Worm (Caenorhabditis elegans) whole organism, dauer: ENCODE data around the gene rcan-1.

Source experiments
- unc-62 ChIP-seq: sonication (generic microtip); optimal IDR thresholded peaks from 2 replicates; lab custom pipeline; 2017; ENCODE audit warnings: missing biosample characterization, missing genetic modification reagents, missing genetic modification characterization

rcan-1 gene

ce11 chrIII:5691826-5692225, 7.9 kb upstream of the rcan-1 start:
- TF ChIP-seq unc-62: no peak

ce11 chrIII:5688246-5688645, 4.3 kb upstream of the rcan-1 start:
- TF ChIP-seq unc-62: no peak

- no peak for TF ChIP-seq unc-62
These were observed 3.8 kb downstream of the rcan-1 start, which contains the start of gene pst-2 for ce11 chrIII:5680141-5680540. Gene pst-2, plus strand, starts transcription at chrIII:5680433.

ce11 chrIII:5678935-5679334, 5.0 kb downstream of the rcan-1 start, which contains the start of the genes ska-3 and rps-12:
Gene ska-3, minus strand, starts transcription at chrIII:5679005.
Gene rps-12, plus strand, starts transcription at chrIII:5679298.
- no peak for TF ChIP-seq unc-62

ce11 chrIII:5677790-5678189, 6.1 kb downstream of the rcan-1 start, which contains the start of gene F54E7.9:
Gene F54E7.9, minus strand, starts transcription at chrIII:5677890.
- TF ChIP-seq unc-62: no peak

ce11 chrIII:5675384-5675984, 8.4 kb downstream of the rcan-1 start:
- no peak for TF ChIP-seq unc-62

ce11 chrIII:5674196-5674595, 9.7 kb downstream of the rcan-1 start:
- no peak for TF ChIP-seq unc-62

ce11 chrIII:5667952-5668489, 15.9 kb downstream of the rcan-1 start:
- no peak for TF ChIP-seq unc-62

- TF ChIP-seq unc-62: no peak
These were observed 18.2 kb downstream of the rcan-1 start for ce11 chrIII:5665710-5666109.

ce11 chrIII:5665278-5665677, 18.6 kb downstream of the rcan-1 start:
- TF ChIP-seq unc-62: no peak

- TF ChIP-seq unc-62: no peak
These were observed 20.0 kb downstream of the rcan-1 start, which contains the start of gene par-3 for ce11 chrIII:5663933-5664332. Gene par-3, plus strand, starts transcription at chrIII:5664233.

- no peak for TF ChIP-seq unc-62
These were observed 20.4 kb downstream of the rcan-1 start for ce11 chrIII:5663521-5663920.

ce11 chrIII:5660976-5661375, 22.9 kb downstream of the rcan-1 start, which contains the start of gene F54E7.6:
Gene F54E7.6, minus strand, starts transcription at chrIII:5661085.
- no peak for TF ChIP-seq unc-62

ce11 chrIII:5656941-5657340, 27.0 kb downstream of the rcan-1 start, which contains the start of gene sdz-21:
Gene sdz-21, minus strand, starts transcription at chrIII:5657041.
- no peak for TF ChIP-seq unc-62

- TF ChIP-seq unc-62: no peak
These were observed 30.2 kb downstream of the rcan-1 start for ce11 chrIII:5653692-5654105.

ce11 chrIII:5642692-5643091, 41.2 kb downstream of the rcan-1 start:
- TF ChIP-seq unc-62: no peak

- no peak for TF ChIP-seq unc-62
These were observed 44.0 kb downstream of the rcan-1 start for ce11 chrIII:5639893-5640292.

- TF ChIP-seq unc-62: no peak
These were observed 48.7 kb downstream of the rcan-1 start, which contains the start of gene ckk-1 for ce11 chrIII:5635179-5635578. Gene ckk-1, plus strand, starts transcription at chrIII:5635479.
